Worm (Caenorhabditis elegans) whole organism, L2 larva: ENCODE results near the gene F47B7.4.

Source experiments
- ama-1 ChIP-seq: fragments of 150-350 bp; optimal IDR thresholded peaks from 2 replicates; lab custom pipeline; 2018; ENCODE audit warnings: inconsistent platforms
- ceh-82 ChIP-seq: fragments of 150-350 bp; optimal IDR thresholded peaks from 2 replicates; lab custom pipeline; 2014; ENCODE audit warnings: missing biosample characterization, missing genetic modification characterization
- elt-1 ChIP-seq: fragments of 150-350 bp; optimal IDR thresholded peaks from 2 replicates; lab custom pipeline; 2014; ENCODE audit warnings: missing biosample characterization, missing genetic modification characterization
- lin-11 ChIP-seq: fragments of 150-350 bp; sonication (generic microtip); optimal IDR thresholded peaks from 2 replicates; lab custom pipeline; 2014; ENCODE audit warnings: missing biosample characterization, missing genetic modification characterization, inconsistent platforms, mixed read lengths
- nhr-25 ChIP-seq: fragments of 150-350 bp; sonication (generic microtip); optimal IDR thresholded peaks from 3 replicates; lab custom pipeline; 2014; ENCODE audit warnings: missing biosample characterization, missing genetic modification characterization

DNA sequence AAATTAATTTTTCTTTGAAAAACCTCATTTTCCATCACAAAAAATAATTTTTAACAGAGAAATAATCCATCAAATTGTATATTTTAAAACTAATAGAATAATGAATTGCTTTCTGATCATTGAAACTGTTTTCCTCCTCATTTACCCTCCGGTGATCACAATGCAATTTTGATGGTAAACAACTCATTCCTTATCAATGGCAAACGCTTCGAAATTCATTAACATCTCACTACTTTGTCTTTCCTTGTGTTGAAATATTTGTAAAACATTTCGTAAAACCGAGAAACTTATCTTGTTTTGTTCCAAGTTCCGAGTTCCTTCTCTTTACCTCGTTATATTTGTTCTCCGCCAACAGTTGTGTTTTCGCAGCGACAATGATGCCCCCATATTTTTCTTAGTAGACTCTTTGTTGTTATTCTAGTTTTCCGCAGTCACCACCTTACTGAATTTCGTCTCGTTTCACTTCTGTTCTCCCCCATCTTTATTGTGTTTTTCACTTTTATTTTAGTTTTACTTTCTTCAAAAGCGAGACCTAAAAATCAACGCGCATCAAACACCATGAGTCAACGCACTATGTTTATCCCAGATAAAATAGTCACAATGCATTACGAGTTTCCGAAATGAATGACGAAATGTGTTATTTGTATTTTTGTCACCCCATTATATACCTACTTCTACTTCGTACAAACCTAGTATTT is 18.8 kb upstream of the F47B7.4 start:
- TF ChIP-seq nhr-25 (tag; lab: Kevin White, UChicago), result no peak
- TF ChIP-seq ceh-82 (tag; lab: Kevin White, UChicago), result no peak
- no peak for TF ChIP-seq ama-1 (lab: Kevin White, UChicago)
- TF ChIP-seq elt-1, result no peak
- TF ChIP-seq lin-11 (tag; lab: Kevin White, UChicago), result no peak
